Fruit fly (Drosophila melanogaster) whole organism, pupa: ENCODE data around the gene Obp84a.

Experiments used
- CG13204 ChIP-seq: fragments of 200-800 bp; sonication (Bioruptor generic); optimal IDR thresholded peaks from 2 replicates; lab custom pipeline; 2018; ENCODE audit warnings: missing biosample characterization, mild to moderate bottlenecking, missing genetic modification characterization, moderate library complexity
- CG14655 ChIP-seq: fragments of 200-800 bp; sonication (Bioruptor generic); optimal IDR thresholded peaks from 3 replicates; lab custom pipeline; 2017; ENCODE audit warnings: mild to moderate bottlenecking, missing biosample characterization, missing genetic modification reagents, missing genetic modification characterization
- CG8301 ChIP-seq: fragments of 200-800 bp; sonication (Bioruptor generic); optimal IDR thresholded peaks from 2 replicates; lab custom pipeline; 2018; ENCODE audit warnings: missing biosample characterization, mild to moderate bottlenecking, missing genetic modification characterization
- CG9948 ChIP-seq: fragments of 200-800 bp; sonication (Bioruptor generic); optimal IDR thresholded peaks from 2 replicates; lab custom pipeline; 2018; ENCODE audit warnings: missing biosample characterization, mild to moderate bottlenecking, missing genetic modification characterization, moderate library complexity
- D1 ChIP-seq: fragments of 200-800 bp; sonication (Bioruptor generic); optimal IDR thresholded peaks from 2 replicates; lab custom pipeline; 2018; ENCODE audit warnings: missing biosample characterization, mild to moderate bottlenecking, missing genetic modification characterization, moderate library complexity
- Pif1A ChIP-seq: fragments of 200-800 bp; sonication (Bioruptor generic); optimal IDR thresholded peaks from 3 replicates; lab custom pipeline; 2016; ENCODE audit warnings: missing biosample characterization, missing genetic modification characterization
- rn ChIP-seq: fragments of 200-800 bp; sonication (Bioruptor generic); IDR thresholded peaks from 2 replicates; pipeline ENCODE4 v1.3.6; 2022; ENCODE audit warnings: missing biosample characterization, missing genetic modification characterization

dm6 chr3R:7282244-7282890, 30.6 kb upstream of the Obp84a start:
- no peak for TF ChIP-seq Pif1A (GFP tag; lab: Kevin White, UChicago)
- TF ChIP-seq rn (GFP tag; lab: Robert Waterston, UW): no peak; the same call in 1 of the 2 replicates
- TF ChIP-seq D1 (tag; lab: Kevin White, UChicago): no peak
- no peak for TF ChIP-seq CG9948 (tag; lab: Kevin White, UChicago)
- TF ChIP-seq CG14655: peak; percentile 22
- no peak for TF ChIP-seq CG8301 (tag; lab: Kevin White, UChicago)
- peak; percentile 26 for TF ChIP-seq CG13204 (GFP tag; lab: Kevin White, UChicago)
